Worm (Caenorhabditis elegans) whole organism, young adult: Measurements from ENCODE around the gene K06H7.8.

ENCODE experiments used
- C06A6.2 ChIP-seq: fragments of 200-800 bp; sonication (Bioruptor generic); conservative IDR thresholded peaks from 2 replicates; pipeline ENCODE4 v1.3.6; 2022; ENCODE audit warnings: missing genetic modification characterization, missing compliant biosample characterization
- F10E7.11 ChIP-seq: sonication (generic microtip); optimal IDR thresholded peaks from 2 replicates; lab custom pipeline; 2017; ENCODE audit warnings: mild to moderate bottlenecking, missing genetic modification characterization, moderate library complexity, missing compliant biosample characterization
- F37B4.10 ChIP-seq: fragments of 200-800 bp; sonication (Bioruptor generic); IDR thresholded peaks from 2 replicates; pipeline ENCODE4 v1.3.6; 2022; ENCODE audit warnings: missing genetic modification characterization, missing compliant biosample characterization
- T26A5.8 ChIP-seq: sonication (generic microtip); optimal IDR thresholded peaks from 2 replicates; lab custom pipeline; 2016; ENCODE audit warnings: missing genetic modification characterization, missing compliant biosample characterization
- Y53F4B.3 ChIP-seq: fragments of 200-800 bp; sonication (Bioruptor generic); IDR thresholded peaks from 2 replicates; pipeline ENCODE4 v1.3.6; 2022; ENCODE audit warnings: missing genetic modification reagents, missing genetic modification characterization, missing compliant biosample characterization
- Y53G8AR.9 ChIP-seq: fragments of 200-800 bp; sonication (Bioruptor generic); conservative IDR thresholded peaks from 2 replicates; pipeline ENCODE4 v1.3.6; 2022; ENCODE audit warnings: missing genetic modification reagents, missing genetic modification characterization, missing compliant biosample characterization
- bed-1 ChIP-seq: fragments of 200-800 bp; sonication (Bioruptor generic); IDR thresholded peaks from 2 replicates; pipeline ENCODE4 v1.3.6; 2022; ENCODE audit warnings: missing genetic modification reagents, missing genetic modification characterization, missing compliant biosample characterization
- ceh-91 ChIP-seq: fragments of 200-800 bp; sonication (Bioruptor generic); IDR thresholded peaks from 2 replicates; pipeline ENCODE4 v1.3.6; 2022; ENCODE audit warnings: missing genetic modification reagents, missing genetic modification characterization, missing compliant biosample characterization
- chd-7 ChIP-seq: sonication (generic microtip); optimal IDR thresholded peaks from 2 replicates; lab custom pipeline; 2016; ENCODE audit warnings: mild to moderate bottlenecking, missing genetic modification characterization, moderate library complexity, missing compliant biosample characterization
- dox-1 ChIP-seq: fragments of 200-800 bp; sonication (Bioruptor generic); IDR thresholded peaks from 2 replicates; pipeline ENCODE4 v1.3.6; 2022; ENCODE audit warnings: missing genetic modification reagents, missing genetic modification characterization, missing compliant biosample characterization
- dpl-1 ChIP-seq: fragments of 150-350 bp; optimal IDR thresholded peaks from 2 replicates; lab custom pipeline; 2014; ENCODE audit warnings: missing biosample characterization, missing genetic modification reagents, missing genetic modification characterization
- egrh-3 ChIP-seq: fragments of 200-800 bp; sonication (Bioruptor generic); IDR thresholded peaks from 2 replicates; pipeline ENCODE4 v1.3.6; 2022; ENCODE audit warnings: missing genetic modification reagents, missing genetic modification characterization, missing compliant biosample characterization
- ets-4 ChIP-seq: fragments of 200-800 bp; sonication (Bioruptor generic); optimal IDR thresholded peaks from 2 replicates; lab custom pipeline; 2018; ENCODE audit warnings: mild to moderate bottlenecking, missing genetic modification characterization, missing compliant biosample characterization
- hlh-12 ChIP-seq: sonication (generic microtip); optimal IDR thresholded peaks from 2 replicates; lab custom pipeline; 2016; ENCODE audit warnings: missing genetic modification characterization, missing compliant biosample characterization
- hmg-1.2 ChIP-seq: fragments of 200-800 bp; sonication (Bioruptor generic); IDR thresholded peaks from 2 replicates; pipeline ENCODE4 v1.3.6; 2022; ENCODE audit warnings: missing genetic modification reagents, missing genetic modification characterization, missing compliant biosample characterization
- hmg-20 ChIP-seq: fragments of 200-800 bp; sonication (Bioruptor generic); IDR thresholded peaks from 2 replicates; pipeline ENCODE4 v1.3.6; 2022; ENCODE audit warnings: missing genetic modification reagents, missing genetic modification characterization, missing compliant biosample characterization
- let-526 ChIP-seq: fragments of 200-800 bp; sonication (Bioruptor generic); IDR thresholded peaks from 2 replicates; pipeline ENCODE4 v1.3.6; 2022; ENCODE audit warnings: missing genetic modification reagents, missing genetic modification characterization, missing compliant biosample characterization
- let-607 ChIP-seq, 2 experiments: fragments of 200-800 bp in 1 of 2; sonication (Bioruptor generic) in 1 of 2; sonication (generic microtip) in 1 of 2; optimal IDR thresholded peaks; 2 replicates each; lab custom pipeline; 2016 to 2018; ENCODE audit warnings: mild to moderate bottlenecking in 2 of 2, missing compliant biosample characterization in 2 of 2, missing genetic modification characterization in 2 of 2, moderate library complexity in 2 of 2, missing genotype in 1 of 2
- lin-40 ChIP-seq: sonication (generic microtip); optimal IDR thresholded peaks from 2 replicates; lab custom pipeline; 2016; ENCODE audit warnings: missing genetic modification characterization, mild to moderate bottlenecking, missing compliant biosample characterization, missing genotype, missing genetic modification reagents
- madf-10 ChIP-seq: sonication (generic microtip); optimal IDR thresholded peaks from 2 replicates; lab custom pipeline; 2016; ENCODE audit warnings: mild to moderate bottlenecking, missing genetic modification characterization, missing compliant biosample characterization
- mcd-1 ChIP-seq: fragments of 200-800 bp; sonication (Bioruptor generic); IDR thresholded peaks from 2 replicates; pipeline ENCODE4 v1.3.6; 2022; ENCODE audit warnings: missing genetic modification reagents, missing genetic modification characterization, missing compliant biosample characterization
- mel-28 ChIP-seq: sonication (generic microtip); optimal IDR thresholded peaks from 2 replicates; lab custom pipeline; 2016; ENCODE audit warnings: borderline replicate concordance, mild to moderate bottlenecking, missing genetic modification characterization, missing compliant biosample characterization
- nhr-120 ChIP-seq: fragments of 200-800 bp; sonication (Bioruptor generic); IDR thresholded peaks from 2 replicates; pipeline ENCODE4 v1.3.6; 2022; ENCODE audit warnings: missing genetic modification characterization, missing compliant biosample characterization
- nhr-27 ChIP-seq: fragments of 200-800 bp; sonication (Bioruptor generic); optimal IDR thresholded peaks from 2 replicates; lab custom pipeline; 2018; ENCODE audit warnings: mild to moderate bottlenecking, missing genetic modification characterization, moderate library complexity, missing compliant biosample characterization
- nhr-80 ChIP-seq: sonication (generic microtip); optimal IDR thresholded peaks from 2 replicates; lab custom pipeline; 2016; ENCODE audit warnings: missing genetic modification characterization, missing compliant biosample characterization
- pbrm-1 ChIP-seq: fragments of 200-800 bp; sonication (Bioruptor generic); IDR thresholded peaks from 2 replicates; pipeline ENCODE4 v1.3.6; 2022; ENCODE audit warnings: missing genetic modification reagents, missing genetic modification characterization, missing compliant biosample characterization
- rec-8 ChIP-seq, 2 experiments: sonication (generic microtip); optimal IDR thresholded peaks; 2 replicates each; lab custom pipeline; 2016; ENCODE audit warnings: mild to moderate bottlenecking in 2 of 2, missing genetic modification characterization in 2 of 2, missing genetic modification reagents in 2 of 2, missing genotype in 2 of 2, missing biosample characterization in 1 of 2, missing compliant biosample characterization in 1 of 2, moderate library complexity in 1 of 2
- repo-1 ChIP-seq: sonication (generic microtip); optimal IDR thresholded peaks from 2 replicates; lab custom pipeline; 2017; ENCODE audit warnings: mild to moderate bottlenecking, missing genetic modification characterization, missing compliant biosample characterization
- sea-2 ChIP-seq: fragments of 200-800 bp; sonication (Bioruptor generic); IDR thresholded peaks from 2 replicates; pipeline ENCODE4 v1.3.6; 2022; ENCODE audit warnings: missing genetic modification characterization, missing compliant biosample characterization
- snpc-1.3 ChIP-seq: sonication (generic microtip); optimal IDR thresholded peaks from 2 replicates; lab custom pipeline; 2017; ENCODE audit warnings: missing genetic modification characterization, mild to moderate bottlenecking, missing compliant biosample characterization, antibody characterized with exemption, moderate library complexity, missing genotype, missing genetic modification reagents; ENCODE audit not compliant: insufficient read depth
- sptf-2 ChIP-seq: fragments of 200-800 bp; sonication (Bioruptor generic); optimal IDR thresholded peaks from 2 replicates; lab custom pipeline; 2018; ENCODE audit warnings: mild to moderate bottlenecking, missing genetic modification characterization, missing compliant biosample characterization
- tbp1 ChIP-seq: fragments of 200-800 bp; sonication (Bioruptor generic); optimal IDR thresholded peaks from 2 replicates; lab custom pipeline; 2018; ENCODE audit warnings: mild to moderate bottlenecking, missing genetic modification characterization, missing compliant biosample characterization
- ztf-18 ChIP-seq: sonication (generic microtip); optimal IDR thresholded peaks from 2 replicates; lab custom pipeline; 2016; ENCODE audit warnings: missing genotype, mild to moderate bottlenecking, missing genetic modification characterization, missing compliant biosample characterization
- ztf-28 ChIP-seq: fragments of 200-800 bp; sonication (Bioruptor generic); IDR thresholded peaks from 2 replicates; pipeline ENCODE4 v1.3.6; 2022; ENCODE audit warnings: missing genetic modification reagents, missing genetic modification characterization, missing compliant biosample characterization
- ztf-3 ChIP-seq: fragments of 200-800 bp; sonication (Bioruptor generic); optimal IDR thresholded peaks from 2 replicates; lab custom pipeline; 2018; ENCODE audit warnings: mild to moderate bottlenecking, missing genetic modification characterization, missing compliant biosample characterization

K06H7.8 gene

DNA sequence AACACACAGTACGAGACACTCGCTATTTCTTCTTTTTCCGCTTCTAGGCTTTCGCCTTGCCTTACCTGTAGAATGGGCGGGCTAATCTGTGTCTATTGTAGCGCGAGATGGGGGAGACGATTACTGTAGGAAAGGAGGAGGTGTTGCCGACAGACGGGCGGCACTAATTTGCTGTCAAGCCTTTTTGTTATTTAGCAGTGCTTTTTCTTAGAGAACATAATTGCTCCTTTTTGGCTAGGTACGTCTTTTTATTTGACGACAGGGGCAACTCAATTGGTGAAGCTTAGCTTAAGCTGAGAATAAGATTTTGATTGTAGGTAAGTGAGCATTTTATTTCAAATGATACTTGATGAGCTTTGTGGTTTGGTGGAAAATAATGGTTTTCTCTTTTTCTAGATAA lies 34.4 kb downstream of the K06H7.8 start:
- no peak for TF ChIP-seq tbp1 (GFP tag; lab: Kevin White, UChicago)
- no peak for TF ChIP-seq ets-4 (GFP tag; lab: Kevin White, UChicago)
- 0 out of 2 replicates have a peak, but pooled peaks have one; percentile 8 for TF ChIP-seq ztf-28 (GFP tag; lab: Robert Waterston, UW)
- no peak for TF ChIP-seq mel-28 (tag; lab: Kevin White, UChicago)
- no peak for TF ChIP-seq lin-40 (tag; lab: Kevin White, UChicago)

- TF ChIP-seq F10E7.11 (no peak), C06A6.2 (GFP tag; lab: Robert Waterston, UW) (no peak), hmg-20 (GFP tag; lab: Robert Waterston, UW) (no peak)
- TF ChIP-seq, all 124 proteins: peak for 0
Measured at ce11 chrIII:8061114-8061513, 36.9 kb downstream of the K06H7.8 start.

- no peak for TF ChIP-seq ztf-3 (GFP tag; lab: Kevin White, UChicago)
- TF ChIP-seq Y53F4B.3, result no peak
- no peak for TF ChIP-seq nhr-27 (tag; lab: Kevin White, UChicago)
- TF ChIP-seq rec-8 (tag; optimal IDR thresholded peaks at IDR 0.05; lab: Kevin White, UChicago), result no peak
- no peak for TF ChIP-seq pbrm-1 (GFP tag; lab: Robert Waterston, UW)
- no peak for TF ChIP-seq hmg-1.2 (GFP tag; lab: Robert Waterston, UW)
- no peak for TF ChIP-seq Y53G8AR.9
- TF ChIP-seq dox-1 (GFP tag; lab: Robert Waterston, UW), result no peak
- no peak for TF ChIP-seq let-526 (GFP tag; lab: Robert Waterston, UW)
- TF ChIP-seq hlh-12 (tag; lab: Kevin White, UChicago), result no peak
- no peak for TF ChIP-seq ceh-91 (GFP tag; lab: Robert Waterston, UW)
- no peak for TF ChIP-seq sea-2 (GFP tag; lab: Robert Waterston, UW)
- no peak for TF ChIP-seq nhr-120
- no peak for TF ChIP-seq madf-10
- no peak for TF ChIP-seq chd-7 (tag; lab: Kevin White, UChicago)
- TF ChIP-seq, all 124 proteins: peak for 0
Measured at ce11 chrIII:8051838-8052237, 46.2 kb downstream of the K06H7.8 start.

DNA sequence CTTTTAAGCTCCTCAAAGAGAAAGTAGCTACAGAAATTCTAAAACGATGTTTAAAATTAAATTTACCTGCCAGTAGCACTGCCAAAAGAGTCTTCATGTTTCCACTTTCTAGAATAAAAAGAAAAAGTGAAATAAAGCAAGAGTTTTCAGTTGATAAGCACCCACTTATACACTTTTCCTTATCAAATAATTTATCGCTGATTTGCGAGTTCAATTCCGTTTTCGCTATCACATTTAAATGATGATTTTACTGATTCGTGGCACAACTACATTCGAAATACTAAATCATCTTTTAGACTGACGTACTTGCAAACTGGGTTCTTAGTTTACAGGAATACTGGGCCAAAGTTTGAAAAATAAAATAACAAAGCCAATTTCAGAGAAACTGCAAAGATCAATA lies 47.1 kb downstream of the K06H7.8 start, which contains the start of gene K12H4.7:
Gene K12H4.7 (minus strand): TSS at position 138 of the 400 bp plus-strand sequence.
- TF ChIP-seq sptf-2 (GFP tag; lab: Kevin White, UChicago) (no peak), bed-1 (GFP tag; lab: Robert Waterston, UW) (no peak), dpl-1 (GFP tag; lab: Kevin White, UChicago) (no peak), ets-4 (GFP tag; lab: Kevin White, UChicago) (peak; percentile 31), let-607 (tag; optimal IDR thresholded peaks at IDR 0.05; lab: Kevin White, UChicago) (peak; percentile 6 to 61), nhr-80 (tag; lab: Kevin White, UChicago) (peak; percentile 64)

- TF ChIP-seq mcd-1 (no peak), snpc-1.3 (tag; lab: Kevin White, UChicago) (no peak), F37B4.10 (GFP tag; lab: Robert Waterston, UW) (no peak), hlh-12 (tag; lab: Kevin White, UChicago) (no peak), hmg-1.2 (GFP tag; lab: Robert Waterston, UW) (no peak), egrh-3 (no peak), Y53F4B.3 (no peak), repo-1 (tag; lab: Kevin White, UChicago) (no peak), T26A5.8 (tag; lab: Kevin White, UChicago) (no peak), ztf-18 (tag; lab: Kevin White, UChicago) (no peak), nhr-120 (no peak)
Measured at ce11 chrIII:8047412-8047811, 50.6 kb downstream of the K06H7.8 start, which contains the start of gene K12H4.2. Gene K12H4.2 (plus strand): TSS chrIII:8047712.
